Worm (Caenorhabditis elegans) whole organism, late embryonic: ENCODE results near the gene ZC449.4.
A peak's percentile ranks its signal among the peaks of the same experiment; 100 is the strongest.

Source experiments
- C38D4.7 ChIP-seq: fragments of 200-800 bp; sonication (Bioruptor generic); optimal IDR thresholded peaks from 2 replicates; lab custom pipeline; 2018; ENCODE audit warnings: mild to moderate bottlenecking, missing genetic modification characterization, moderate library complexity, missing compliant biosample characterization
- K09A11.1 ChIP-seq: sonication (generic microtip); optimal IDR thresholded peaks from 2 replicates; lab custom pipeline; 2017; ENCODE audit warnings: antibody characterized with exemption, mild to moderate bottlenecking, missing genetic modification characterization, missing compliant biosample characterization; ENCODE audit not compliant: insufficient read depth
- Y22D7AL.16 ChIP-seq: sonication (generic microtip); optimal IDR thresholded peaks from 2 replicates; lab custom pipeline; 2016; ENCODE audit warnings: missing genetic modification characterization, missing compliant biosample characterization
- ceh-19 ChIP-seq: fragments of 200-800 bp; sonication (Bioruptor generic); optimal IDR thresholded peaks from 2 replicates; lab custom pipeline; 2018; ENCODE audit warnings: mild to moderate bottlenecking, missing genetic modification characterization, missing compliant biosample characterization
- ceh-2 ChIP-seq: sonication (generic microtip); optimal IDR thresholded peaks from 2 replicates; lab custom pipeline; 2016; ENCODE audit warnings: missing genotype, missing genetic modification characterization, missing compliant biosample characterization
- ceh-22 ChIP-seq: sonication (generic microtip); optimal IDR thresholded peaks from 2 replicates; lab custom pipeline; 2017; ENCODE audit warnings: missing biosample characterization, missing genetic modification characterization
- ceh-34 ChIP-seq: sonication (generic microtip); optimal IDR thresholded peaks from 2 replicates; lab custom pipeline; 2016; ENCODE audit warnings: mild to moderate bottlenecking, missing genetic modification characterization, missing compliant biosample characterization
- ceh-48 ChIP-seq: sonication (generic microtip); optimal IDR thresholded peaks from 2 replicates; lab custom pipeline; 2016; ENCODE audit warnings: missing genetic modification characterization, inconsistent platforms, missing compliant biosample characterization
- ceh-6 ChIP-seq: fragments of 200-800 bp; sonication (Bioruptor generic); optimal IDR thresholded peaks from 2 replicates; lab custom pipeline; 2018; ENCODE audit warnings: mild to moderate bottlenecking, missing genetic modification characterization, missing compliant biosample characterization
- elt-2 ChIP-seq: sonication (generic microtip); optimal IDR thresholded peaks from 2 replicates; lab custom pipeline; 2016; ENCODE audit warnings: missing genetic modification reagents, missing genetic modification characterization, missing compliant biosample characterization
- ets-4 ChIP-seq: sonication (generic microtip); optimal IDR thresholded peaks from 2 replicates; lab custom pipeline; 2016; ENCODE audit warnings: missing genetic modification characterization, missing compliant biosample characterization
- fkh-10 ChIP-seq: fragments of 150-350 bp; optimal IDR thresholded peaks from 2 replicates; lab custom pipeline; 2014; ENCODE audit warnings: missing biosample characterization, missing genetic modification reagents, missing genetic modification characterization
- gmeb-2 ChIP-seq: sonication (generic microtip); optimal IDR thresholded peaks from 2 replicates; lab custom pipeline; 2016; ENCODE audit warnings: missing genetic modification characterization, inconsistent platforms, missing compliant biosample characterization
- hlh-13 ChIP-seq: fragments of 200-800 bp; sonication (Bioruptor generic); optimal IDR thresholded peaks from 2 replicates; lab custom pipeline; 2018; ENCODE audit warnings: mild to moderate bottlenecking, missing genetic modification characterization, missing compliant biosample characterization
- hlh-6 ChIP-seq: sonication (generic microtip); optimal IDR thresholded peaks from 2 replicates; lab custom pipeline; 2016; ENCODE audit warnings: missing genotype, missing genetic modification characterization, missing compliant biosample characterization
- lin-11 ChIP-seq: fragments of 200-800 bp; sonication (Bioruptor generic); optimal IDR thresholded peaks from 2 replicates; lab custom pipeline; 2018; ENCODE audit warnings: mild to moderate bottlenecking, missing genetic modification characterization, missing compliant biosample characterization
- madf-2 ChIP-seq: sonication (generic microtip); optimal IDR thresholded peaks from 2 replicates; lab custom pipeline; 2017; ENCODE audit warnings: missing genetic modification characterization, missing compliant biosample characterization
- mec-3 ChIP-seq: sonication (generic microtip); optimal IDR thresholded peaks from 2 replicates; lab custom pipeline; 2016; ENCODE audit warnings: borderline replicate concordance, missing genetic modification characterization, missing compliant biosample characterization
- nhr-11 ChIP-seq: fragments of 150-350 bp; optimal IDR thresholded peaks from 2 replicates; lab custom pipeline; 2014; ENCODE audit warnings: missing biosample characterization, missing genetic modification characterization
- nhr-232 ChIP-seq: sonication (generic microtip); optimal IDR thresholded peaks from 2 replicates; lab custom pipeline; 2016; ENCODE audit warnings: missing genetic modification characterization, missing compliant biosample characterization
- npax-4 ChIP-seq: sonication (generic microtip); optimal IDR thresholded peaks from 2 replicates; lab custom pipeline; 2016; ENCODE audit warnings: missing genetic modification characterization, missing compliant biosample characterization
- pag-3 ChIP-seq: sonication (generic microtip); optimal IDR thresholded peaks from 2 replicates; lab custom pipeline; 2016; ENCODE audit warnings: missing compliant biosample characterization, missing genetic modification characterization, borderline replicate concordance
- pat-9 ChIP-seq: fragments of 200-800 bp; sonication (Bioruptor generic); optimal IDR thresholded peaks from 2 replicates; lab custom pipeline; 2018; ENCODE audit warnings: mild to moderate bottlenecking, missing genetic modification characterization, moderate library complexity, missing compliant biosample characterization
- pax-1 ChIP-seq: fragments of 150-350 bp; optimal IDR thresholded peaks from 2 replicates; lab custom pipeline; 2014; ENCODE audit warnings: missing biosample characterization, missing genetic modification characterization
- pha-2 ChIP-seq: sonication (generic microtip); optimal IDR thresholded peaks from 2 replicates; lab custom pipeline; 2017; ENCODE audit warnings: mild to moderate bottlenecking, missing genetic modification characterization, missing compliant biosample characterization
- pha-4 ChIP-seq: fragments of 150-350 bp; optimal IDR thresholded peaks from 2 replicates; lab custom pipeline; 2018; ENCODE audit warnings: missing biosample characterization, missing genetic modification reagents, missing genetic modification characterization
- pqm-1 ChIP-seq: sonication (generic microtip); optimal IDR thresholded peaks from 2 replicates; lab custom pipeline; 2016; ENCODE audit warnings: missing genetic modification characterization, missing compliant biosample characterization
- pros-1 ChIP-seq: fragments of 150-350 bp; optimal IDR thresholded peaks from 2 replicates; lab custom pipeline; 2014; ENCODE audit warnings: missing biosample characterization, missing genetic modification reagents, missing genetic modification characterization
- ref-2 ChIP-seq: sonication (generic microtip); optimal IDR thresholded peaks from 2 replicates; lab custom pipeline; 2016; ENCODE audit warnings: missing genetic modification characterization, missing compliant biosample characterization
- rnt-1 ChIP-seq: sonication (generic microtip); optimal IDR thresholded peaks from 2 replicates; lab custom pipeline; 2016; ENCODE audit warnings: missing genetic modification characterization, missing compliant biosample characterization
- sdc-2 ChIP-seq: sonication (generic microtip); optimal IDR thresholded peaks from 2 replicates; lab custom pipeline; 2016; ENCODE audit warnings: missing genotype, missing genetic modification characterization, missing compliant biosample characterization
- sox-2 ChIP-seq: fragments of 200-800 bp; sonication (Bioruptor generic); IDR thresholded peaks from 2 replicates; pipeline ENCODE4 v1.3.6; 2022; ENCODE audit warnings: missing genetic modification reagents, missing genetic modification characterization, missing compliant biosample characterization
- syd-9 ChIP-seq: sonication (generic microtip); optimal IDR thresholded peaks from 2 replicates; lab custom pipeline; 2016; ENCODE audit warnings: mild to moderate bottlenecking, missing genetic modification characterization, moderate library complexity, missing compliant biosample characterization
- unc-3 ChIP-seq, 2 experiments: fragments of 200-800 bp in 1 of 2; sonication (Bioruptor generic) in 1 of 2; sonication (generic microtip) in 1 of 2; conservative IDR thresholded peaks in 1 of 2; optimal IDR thresholded peaks in 1 of 2; 2 replicates each; pipeline versions ENCODE4 v1.3.6 to Lab custom; 2016 to 2022; ENCODE audit warnings: missing compliant biosample characterization in 2 of 2, missing genetic modification characterization in 2 of 2, missing genetic modification reagents in 1 of 2
- ztf-16 ChIP-seq: sonication (generic microtip); optimal IDR thresholded peaks from 2 replicates; lab custom pipeline; 2017; ENCODE audit warnings: missing genetic modification characterization, missing compliant biosample characterization

Gene ZC449.4

DNA sequence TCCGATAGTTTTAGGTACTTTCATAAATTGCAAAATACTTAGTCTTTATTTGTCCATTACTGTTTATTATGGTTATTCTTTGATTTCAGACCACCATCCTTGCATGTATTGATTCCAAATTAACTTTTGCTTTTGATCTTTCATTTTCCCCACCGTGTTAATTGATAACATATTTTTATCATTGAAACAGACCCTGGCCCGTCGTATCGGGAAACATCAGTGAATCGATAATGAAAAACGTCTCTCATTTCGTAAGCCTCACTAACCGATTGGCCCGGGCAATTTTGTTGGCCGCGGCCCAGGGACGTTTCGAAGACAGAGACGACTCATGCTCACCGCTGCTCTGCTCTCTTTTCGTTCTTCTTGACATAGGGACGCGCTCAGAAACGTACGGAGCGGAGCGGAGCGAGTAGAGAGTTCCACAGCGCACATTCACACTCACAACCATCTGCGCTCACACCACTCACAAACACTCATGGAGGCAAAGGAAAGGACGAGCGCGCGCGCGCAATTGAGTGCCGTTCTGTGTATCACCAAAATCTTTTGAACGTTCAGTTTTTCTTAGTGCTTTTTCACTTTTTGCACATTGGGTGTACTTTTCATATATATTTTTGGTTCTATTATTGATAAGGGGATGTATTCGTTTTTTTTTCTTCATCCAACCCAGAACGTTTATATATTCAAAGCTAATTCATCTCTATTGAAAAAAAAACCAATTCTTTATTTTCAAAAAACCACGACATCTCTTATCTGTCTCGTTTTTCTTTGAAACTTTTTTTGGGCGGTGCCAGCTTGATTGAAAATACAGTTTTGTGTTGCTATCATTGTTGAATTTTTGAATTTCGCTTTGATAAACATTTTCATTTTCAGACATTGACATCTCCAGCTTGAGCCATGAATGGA lies 30.2 kb upstream of the ZC449.4 start, which contains the start of gene C24H10.2 (continued):
- TF ChIP-seq hlh-13 (GFP tag; lab: Kevin White, UChicago) (no peak), lin-11 (tag; lab: Kevin White, UChicago) (no peak), mec-3 (tag; lab: Kevin White, UChicago) (no peak), rnt-1 (tag; lab: Kevin White, UChicago) (no peak), gmeb-2 (no peak), pros-1 (tag; lab: Kevin White, UChicago) (no peak), pag-3 (tag; lab: Kevin White, UChicago) (no peak), ref-2 (tag; lab: Kevin White, UChicago) (peak; percentile 20), pha-4 (tag; lab: Kevin White, UChicago) (no peak), C38D4.7 (GFP tag; lab: Kevin White, UChicago) (no peak), nhr-11 (no peak), npax-4 (tag; lab: Kevin White, UChicago) (no peak), hlh-6 (tag; lab: Kevin White, UChicago) (no peak), pax-1 (tag; lab: Kevin White, UChicago) (no peak), ceh-19 (GFP tag; lab: Kevin White, UChicago) (no peak), K09A11.1 (no peak), pqm-1 (tag; lab: Kevin White, UChicago) (no peak), ztf-16 (tag; lab: Kevin White, UChicago) (no peak), ceh-22 (no peak), sdc-2 (tag; lab: Kevin White, UChicago) (peak; percentile 8), pat-9 (tag; lab: Kevin White, UChicago) (no peak)

DNA sequence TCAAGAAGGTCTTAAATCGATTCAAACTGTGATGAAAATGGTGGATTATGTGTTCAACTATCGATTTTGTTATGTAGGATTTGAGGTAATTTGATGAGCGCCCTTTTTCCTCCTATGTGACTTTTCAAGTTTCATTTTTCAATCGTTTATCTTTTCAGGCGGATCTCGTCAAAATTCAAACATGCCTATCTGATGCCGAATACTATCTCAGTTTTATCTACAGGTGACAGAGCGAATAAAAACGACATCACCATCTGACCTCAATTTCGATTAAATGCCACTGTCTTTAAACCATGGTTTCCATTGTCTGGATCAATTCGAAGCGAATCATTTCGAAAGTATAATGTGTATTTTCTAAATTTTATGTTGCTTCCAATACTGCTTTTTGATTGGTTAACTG lies 28.0 kb upstream of the ZC449.4 start:
- TF ChIP-seq gmeb-2 (no peak), ceh-6 (no peak), pqm-1 (tag; lab: Kevin White, UChicago) (no peak), madf-2 (tag; lab: Kevin White, UChicago) (no peak), ztf-16 (tag; lab: Kevin White, UChicago) (no peak), Y22D7AL.16 (tag; lab: Kevin White, UChicago) (no peak), rnt-1 (tag; lab: Kevin White, UChicago) (peak; percentile 30)

DNA sequence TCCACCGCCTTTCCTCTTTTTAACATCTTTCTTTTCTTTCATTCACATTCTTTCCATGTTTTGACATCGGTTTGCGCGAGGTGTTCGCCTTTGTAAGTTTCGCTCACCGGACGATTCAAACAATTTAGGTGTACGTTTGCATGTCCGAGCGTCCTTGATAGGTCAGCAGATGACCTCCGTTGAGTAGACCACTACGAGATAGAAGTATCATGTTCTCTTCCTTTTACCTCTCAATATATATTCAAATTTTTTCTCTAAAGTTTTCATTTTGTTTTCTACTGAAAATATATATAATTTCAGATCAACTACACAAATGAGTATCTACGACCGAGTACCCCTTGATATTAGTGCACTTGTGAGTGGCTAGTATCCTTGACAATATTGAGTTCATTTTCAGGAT lies 27.0 kb upstream of the ZC449.4 start, which contains the start of gene C24H10.3:
Gene C24H10.3, plus strand, starts transcription at position 301 of the 400 bp plus-strand sequence.
- TF ChIP-seq ceh-2 (tag; lab: Kevin White, UChicago) (no peak), sox-2 (GFP tag; lab: Robert Waterston, UW) (no peak), ceh-48 (tag; lab: Kevin White, UChicago) (no peak)

DNA sequence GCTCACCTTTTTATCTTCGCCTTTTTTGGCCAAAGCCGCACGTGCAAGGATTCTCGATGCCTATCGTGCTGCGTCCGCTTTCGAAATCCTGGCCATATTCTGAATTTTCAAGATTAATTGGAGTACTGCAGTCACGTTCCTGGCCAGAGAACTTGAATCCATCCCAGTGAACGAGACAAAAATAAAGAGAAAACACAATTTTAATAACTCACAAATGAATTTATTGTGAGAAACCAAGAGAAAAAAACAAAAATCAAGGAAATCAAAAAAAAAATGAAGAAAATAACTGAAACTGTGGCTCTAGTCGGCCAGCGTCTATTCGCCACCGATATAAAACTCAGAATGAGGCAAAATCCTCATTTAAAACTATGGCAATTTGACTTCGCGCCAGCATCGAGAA lies 25.4 kb upstream of the ZC449.4 start, which contains the start of gene C24H10.4:
Gene C24H10.4, minus strand, starts transcription at position 101 of the 400 bp plus-strand sequence.
- TF ChIP-seq nhr-232 (tag; lab: Kevin White, UChicago) (no peak), pha-2 (tag; lab: Kevin White, UChicago) (no peak), fkh-10 (GFP tag; lab: Kevin White, UChicago) (no peak), ceh-34 (tag; lab: Kevin White, UChicago) (no peak), sox-2 (GFP tag; lab: Robert Waterston, UW) (no peak), pqm-1 (tag; lab: Kevin White, UChicago) (no peak), unc-3 (GFP tag; conservative IDR thresholded peaks at IDR 0.05; lab: Robert Waterston, UW) (no peak), unc-3 (tag; optimal IDR thresholded peaks at IDR 0.05; lab: Kevin White, UChicago) (no peak), ets-4 (tag; lab: Kevin White, UChicago) (no peak), elt-2 (no peak), syd-9 (tag; lab: Kevin White, UChicago) (no peak), pag-3 (tag; lab: Kevin White, UChicago) (no peak), npax-4 (tag; lab: Kevin White, UChicago) (no peak), ceh-2 (tag; lab: Kevin White, UChicago) (no peak)
